Fruit fly (Drosophila melanogaster) whole organism, embryonic: ENCODE results near the gene CG14252.
A peak's percentile ranks its signal among the peaks of the same experiment; 100 is the strongest.

Experiments used
- Abd-B ChIP-seq: fragments of 200-800 bp; sonication (Bioruptor generic); optimal IDR thresholded peaks from 2 replicates; lab custom pipeline; 2018; ENCODE audit warnings: missing biosample characterization, mild to moderate bottlenecking, missing genetic modification characterization, moderate library complexity
- Adf1 ChIP-seq: fragments of 200-800 bp; sonication (Bioruptor generic); IDR thresholded peaks from 2 replicates; pipeline ENCODE4 v1.3.6; 2022; ENCODE audit warnings: missing biosample characterization, missing genetic modification characterization
- Antp ChIP-seq: fragments of 200-800 bp; sonication (Bioruptor generic); optimal IDR thresholded peaks from 3 replicates; lab custom pipeline; 2016; ENCODE audit warnings: missing biosample characterization, missing genetic modification characterization
- Asciz ChIP-seq: fragments of 200-800 bp; sonication (Bioruptor generic); optimal IDR thresholded peaks from 2 replicates; lab custom pipeline; 2017; ENCODE audit warnings: missing biosample characterization, mild to moderate bottlenecking, missing genetic modification characterization, missing genetic modification reagents
- B-H1 ChIP-seq: fragments of 200-800 bp; sonication (Bioruptor generic); IDR thresholded peaks from 3 replicates; pipeline ENCODE4 v1.3.6; 2022; ENCODE audit warnings: missing biosample characterization, missing genetic modification characterization
- CG10366 ChIP-seq: fragments of 200-800 bp; sonication (Bioruptor generic); IDR thresholded peaks from 2 replicates; pipeline ENCODE4 v1.3.6; 2022; ENCODE audit warnings: missing biosample characterization, missing genetic modification characterization
- CG12219 ChIP-seq: fragments of 200-800 bp; sonication (Bioruptor generic); optimal IDR thresholded peaks from 3 replicates; lab custom pipeline; 2018; ENCODE audit warnings: missing biosample characterization, mild to moderate bottlenecking, missing genetic modification characterization
- CG12744 ChIP-seq: fragments of 200-800 bp; sonication (Bioruptor generic); optimal IDR thresholded peaks from 2 replicates; lab custom pipeline; 2016; ENCODE audit warnings: missing biosample characterization, missing genetic modification characterization
- CG13894 ChIP-seq: fragments of 200-800 bp; sonication (Bioruptor generic); optimal IDR thresholded peaks from 3 replicates; lab custom pipeline; 2018; ENCODE audit warnings: missing biosample characterization, mild to moderate bottlenecking, missing genetic modification characterization, moderate library complexity
- CG14050 ChIP-seq: fragments of 200-800 bp; sonication (Bioruptor generic); IDR thresholded peaks from 3 replicates; pipeline ENCODE4 v1.3.6; 2022; ENCODE audit warnings: missing biosample characterization, missing genetic modification characterization
- CG15073 ChIP-seq: fragments of 200-800 bp; sonication (Bioruptor generic); optimal IDR thresholded peaks from 2 replicates; lab custom pipeline; 2016; ENCODE audit warnings: missing biosample characterization, missing genetic modification characterization
- CG16813 ChIP-seq: fragments of 200-800 bp; sonication (Bioruptor generic); IDR thresholded peaks from 3 replicates; pipeline ENCODE4 v1.3.6; 2022; ENCODE audit warnings: missing biosample characterization, missing genetic modification characterization; ENCODE audit not compliant: partially characterized antibody
- CG18476 ChIP-seq: fragments of 200-800 bp; sonication (Bioruptor generic); optimal IDR thresholded peaks from 2 replicates; lab custom pipeline; 2016; ENCODE audit warnings: missing biosample characterization, mild to moderate bottlenecking, missing genetic modification characterization
- CG30403 ChIP-seq: fragments of 200-800 bp; sonication (Bioruptor generic); optimal IDR thresholded peaks from 3 replicates; lab custom pipeline; 2016; ENCODE audit warnings: missing biosample characterization, missing genetic modification characterization
- CG42726 ChIP-seq: fragments of 200-800 bp; sonication (Bioruptor generic); IDR thresholded peaks from 2 replicates; pipeline ENCODE4 v1.3.6; 2022; ENCODE audit warnings: missing biosample characterization, missing genetic modification characterization; ENCODE audit not compliant: partially characterized antibody
- CG4360 ChIP-seq: fragments of 200-800 bp; sonication (Bioruptor generic); IDR thresholded peaks from 2 replicates; pipeline ENCODE4 v1.3.6; 2022; ENCODE audit warnings: missing biosample characterization, missing genetic modification characterization
- CG7372 ChIP-seq: fragments of 200-800 bp; sonication (Bioruptor generic); IDR thresholded peaks from 2 replicates; pipeline ENCODE4 v1.3.6; 2022; ENCODE audit warnings: missing biosample characterization, missing genetic modification characterization
- CG7745 ChIP-seq: fragments of 200-800 bp; sonication (Bioruptor generic); optimal IDR thresholded peaks from 2 replicates; lab custom pipeline; 2018; ENCODE audit warnings: missing biosample characterization, mild to moderate bottlenecking, missing genetic modification characterization, moderate library complexity
- CG8281 ChIP-seq: fragments of 200-800 bp; sonication (Bioruptor generic); optimal IDR thresholded peaks from 2 replicates; lab custom pipeline; 2018; ENCODE audit warnings: missing biosample characterization, mild to moderate bottlenecking, missing genetic modification characterization, moderate library complexity
- CG9609 ChIP-seq: fragments of 200-800 bp; sonication (Bioruptor generic); optimal IDR thresholded peaks from 3 replicates; lab custom pipeline; 2016; ENCODE audit warnings: missing biosample characterization, missing genetic modification characterization
- CG9876 ChIP-seq: fragments of 200-800 bp; sonication (Bioruptor generic); optimal IDR thresholded peaks from 2 replicates; lab custom pipeline; 2016; ENCODE audit warnings: missing biosample characterization, missing genetic modification characterization
- CHES-1-like ChIP-seq: fragments of 200-800 bp; sonication (Bioruptor generic); optimal IDR thresholded peaks from 2 replicates; lab custom pipeline; 2016; ENCODE audit warnings: missing biosample characterization, missing genetic modification characterization
- Dip3 ChIP-seq: fragments of 200-800 bp; sonication (Bioruptor generic); optimal IDR thresholded peaks from 3 replicates; lab custom pipeline; 2016; ENCODE audit warnings: missing biosample characterization, missing genetic modification characterization
- Dref ChIP-seq: fragments of 200-800 bp; sonication (Bioruptor generic); IDR thresholded peaks from 2 replicates; pipeline ENCODE4 v1.3.6; 2022; ENCODE audit warnings: missing biosample characterization, missing genetic modification characterization
- Hand ChIP-seq: fragments of 200-800 bp; sonication (Bioruptor generic); optimal IDR thresholded peaks from 2 replicates; lab custom pipeline; 2017; ENCODE audit warnings: mild to moderate bottlenecking, missing biosample characterization, missing genetic modification reagents, missing genetic modification characterization
- HmgD ChIP-seq: fragments of 200-800 bp; sonication (Bioruptor generic); optimal IDR thresholded peaks from 3 replicates; lab custom pipeline; 2016; ENCODE audit warnings: missing biosample characterization, missing genetic modification characterization
- Lpt ChIP-seq: fragments of >200 bp; optimal IDR thresholded peaks from 2 replicates; lab custom pipeline; 2018; ENCODE audit warnings: missing biosample characterization, missing genetic modification characterization
- MESR4 ChIP-seq: fragments of 200-800 bp; sonication (Bioruptor generic); optimal IDR thresholded peaks from 2 replicates; lab custom pipeline; 2018; ENCODE audit warnings: missing biosample characterization, mild to moderate bottlenecking, missing genetic modification characterization, moderate library complexity
- NK7.1 ChIP-seq: fragments of 200-800 bp; sonication (Bioruptor generic); optimal IDR thresholded peaks from 3 replicates; lab custom pipeline; 2016; ENCODE audit warnings: missing biosample characterization, missing genetic modification characterization
- Nf-YB ChIP-seq: fragments of 200-800 bp; sonication (Bioruptor generic); optimal IDR thresholded peaks from 3 replicates; lab custom pipeline; 2019; ENCODE audit warnings: missing biosample characterization, mild to moderate bottlenecking, missing genetic modification characterization, moderate library complexity
- Sox102F ChIP-seq: fragments of 200-800 bp; sonication (Bioruptor generic); optimal IDR thresholded peaks from 2 replicates; lab custom pipeline; 2018; ENCODE audit warnings: missing biosample characterization, mild to moderate bottlenecking, missing genetic modification characterization, moderate library complexity
- Stat92E ChIP-seq, 3 experiments: fragments of >200 bp in 2 of 3; fragments of 200-800 bp in 1 of 3; sonication (Bioruptor generic) in 1 of 3; optimal IDR thresholded peaks; 2 replicates each; lab custom pipeline; 2017 to 2019; ENCODE audit warnings: missing biosample characterization in 3 of 3, missing genetic modification characterization in 3 of 3, mild to moderate bottlenecking in 1 of 3, moderate library complexity in 1 of 3
- Trl ChIP-seq, 3 experiments: fragments of >200 bp in 2 of 3; fragments of 200-800 bp in 1 of 3; sonication (Bioruptor generic) in 1 of 3; optimal IDR thresholded peaks; 2 replicates in 1 of 3; 3 replicates in 2 of 3; lab custom pipeline; 2016 to 2017; ENCODE audit warnings: missing biosample characterization in 1 of 3, missing genetic modification characterization in 1 of 3
- Usf ChIP-seq: fragments of 200-800 bp; sonication (Bioruptor generic); optimal IDR thresholded peaks from 2 replicates; lab custom pipeline; 2017; ENCODE audit warnings: missing genotype, missing biosample characterization, missing genetic modification characterization
- az2 ChIP-seq: fragments of 200-800 bp; sonication (Bioruptor generic); optimal IDR thresholded peaks from 3 replicates; lab custom pipeline; 2016; ENCODE audit warnings: missing biosample characterization, missing genetic modification characterization
- bowl ChIP-seq: fragments of 200-800 bp; sonication (Bioruptor generic); IDR thresholded peaks from 2 replicates; pipeline ENCODE4 v1.3.6; 2022; ENCODE audit warnings: missing biosample characterization, missing genetic modification characterization
- corto ChIP-seq: fragments of 200-800 bp; sonication (Bioruptor generic); optimal IDR thresholded peaks from 2 replicates; lab custom pipeline; 2016; ENCODE audit warnings: missing biosample characterization, mild to moderate bottlenecking, missing genetic modification characterization, moderate library complexity
- crc ChIP-seq: fragments of 200-800 bp; sonication (Bioruptor generic); optimal IDR thresholded peaks from 2 replicates; lab custom pipeline; 2016; ENCODE audit warnings: missing biosample characterization, missing genetic modification characterization
- dmrt11E ChIP-seq: fragments of 200-800 bp; sonication (Bioruptor generic); optimal IDR thresholded peaks from 3 replicates; lab custom pipeline; 2018; ENCODE audit warnings: missing biosample characterization, mild to moderate bottlenecking, missing genetic modification characterization, moderate library complexity
- dmrt99B ChIP-seq: fragments of 200-800 bp; sonication (Bioruptor generic); optimal IDR thresholded peaks from 2 replicates; lab custom pipeline; 2018; ENCODE audit warnings: missing biosample characterization, mild to moderate bottlenecking, missing genetic modification characterization, moderate library complexity
- dysf ChIP-seq: fragments of 200-800 bp; sonication (Bioruptor generic); IDR thresholded peaks from 3 replicates; pipeline ENCODE4 v1.3.6; 2022; ENCODE audit warnings: missing biosample characterization, missing genetic modification characterization
- eve ChIP-seq, 2 experiments: fragments of >200 bp; optimal IDR thresholded peaks; 2 replicates each; lab custom pipeline; 2017; ENCODE audit warnings: missing biosample characterization in 2 of 2, missing genetic modification characterization in 2 of 2
- h ChIP-seq: fragments of >200 bp; optimal IDR thresholded peaks from 2 replicates; lab custom pipeline; 2017
- oc ChIP-seq: fragments of 200-800 bp; sonication (Bioruptor generic); optimal IDR thresholded peaks from 2 replicates; lab custom pipeline; 2018; ENCODE audit warnings: missing biosample characterization, mild to moderate bottlenecking, missing genetic modification characterization, moderate library complexity
- onecut ChIP-seq: fragments of 200-800 bp; sonication (Bioruptor generic); IDR thresholded peaks from 2 replicates; pipeline ENCODE4 v1.3.6; 2022; ENCODE audit warnings: missing biosample characterization, missing genetic modification characterization
- row ChIP-seq: fragments of 200-800 bp; sonication (Bioruptor generic); IDR thresholded peaks from 3 replicates; pipeline ENCODE4 v1.3.6; 2022; ENCODE audit warnings: missing biosample characterization, missing genetic modification characterization
- sc ChIP-seq, 3 experiments: fragments of >200 bp in 2 of 3; fragments of 200-800 bp in 1 of 3; sonication (Bioruptor generic) in 1 of 3; optimal IDR thresholded peaks; 2 replicates in 2 of 3; 3 replicates in 1 of 3; lab custom pipeline; 2017; ENCODE audit warnings: mild to moderate bottlenecking in 1 of 3, missing biosample characterization in 1 of 3, missing genetic modification characterization in 1 of 3, missing genetic modification reagents in 1 of 3
- scrt ChIP-seq: fragments of 200-800 bp; sonication (Bioruptor generic); optimal IDR thresholded peaks from 2 replicates; lab custom pipeline; 2018; ENCODE audit warnings: missing biosample characterization, mild to moderate bottlenecking, missing genetic modification characterization, moderate library complexity
- sens-2 ChIP-seq: fragments of 200-800 bp; sonication (Bioruptor generic); IDR thresholded peaks from 2 replicates; pipeline ENCODE4 v1.3.6; 2022; ENCODE audit warnings: missing biosample characterization, missing genetic modification characterization
- zfh1 ChIP-seq: fragments of 200-800 bp; sonication (Bioruptor generic); IDR thresholded peaks from 3 replicates; pipeline ENCODE4 v1.3.6; 2022; ENCODE audit warnings: missing biosample characterization, missing genetic modification characterization

Gene CG14252

DNA sequence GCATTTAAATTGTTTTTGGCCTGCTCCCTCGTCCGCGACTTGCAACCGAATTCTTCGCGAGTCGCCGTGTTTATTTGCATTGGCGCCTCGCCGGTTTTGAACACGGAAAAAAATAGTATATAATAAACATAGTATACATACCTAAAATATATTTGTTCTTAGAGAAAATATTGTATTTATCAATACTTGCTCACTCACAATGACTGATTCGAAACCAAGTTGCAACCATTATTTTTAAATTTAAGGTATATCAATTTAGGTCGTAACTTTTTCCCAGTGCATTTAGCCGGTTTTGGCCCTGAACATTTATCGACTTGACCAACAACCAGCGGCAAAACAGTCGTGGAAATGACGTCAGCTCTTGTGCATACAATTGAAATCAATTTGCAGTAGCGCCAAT lies 16.9 kb upstream of the CG14252 start (continued):
- TF ChIP-seq oc (peak; percentile 68), CG7745 (tag; lab: Kevin White, UChicago) (no peak), sens-2 (GFP tag; lab: Robert Waterston, UW) (no peak), CG14050 (peak; percentile 47; the same call in 1 of the 3 replicates), CG12744 (GFP tag; lab: Kevin White, UChicago) (no peak), zfh1 (GFP tag; lab: Robert Waterston, UW) (0 out of 3 replicates have a peak, but pooled peaks have one; percentile 29), onecut (GFP tag; lab: Robert Waterston, UW) (peak; percentile 14; the same call in 1 of the 2 replicates), CG18476 (no peak), Lpt (GFP tag; lab: Kevin White, UChicago) (no peak), Sox102F (GFP tag; lab: Kevin White, UChicago) (peak; percentile 86), az2 (GFP tag; lab: Kevin White, UChicago) (peak; percentile 59), bowl (no peak), Dip3 (no peak), corto (GFP tag; lab: Kevin White, UChicago) (peak; percentile 86), dmrt11E (tag; lab: Kevin White, UChicago) (peak; percentile 16), Antp (GFP tag; lab: Kevin White, UChicago) (no peak), MESR4 (GFP tag; lab: Kevin White, UChicago) (no peak), CG16813 (GFP tag; lab: Robert Waterston, UW) (no peak), CG9609 (GFP tag; lab: Kevin White, UChicago) (no peak), B-H1 (GFP tag; lab: Robert Waterston, UW) (peak; percentile 37; the same call in 1 of the 3 replicates), CG10366 (GFP tag; lab: Robert Waterston, UW) (peak; percentile 72), CHES-1-like (GFP tag; lab: Kevin White, UChicago) (no peak), scrt (GFP tag; lab: Kevin White, UChicago) (no peak), crc (GFP tag; lab: Kevin White, UChicago) (no peak), Abd-B (peak; percentile 51), CG4360 (no peak), Adf1 (no peak), eve (GFP tag; optimal IDR thresholded peaks at IDR 0.05; lab: Kevin White, UChicago) (peak in 1 of 2 experiments; percentile 78), CG15073 (GFP tag; lab: Kevin White, UChicago) (no peak), h (no peak), Stat92E (GFP tag; optimal IDR thresholded peaks at IDR 0.05; lab: Kevin White, UChicago) (no peak), CG8281 (tag; lab: Kevin White, UChicago) (peak; percentile 32), sc (optimal IDR thresholded peaks at IDR 0.05; lab: Kevin White, UChicago) (no peak), sc (GFP tag; optimal IDR thresholded peaks at IDR 0.05; lab: Kevin White, UChicago) (peak; percentile 27), Usf (GFP tag; lab: Kevin White, UChicago) (no peak), row (GFP tag; lab: Robert Waterston, UW) (peak; percentile 68), CG7372 (GFP tag; lab: Robert Waterston, UW) (no peak), Nf-YB (GFP tag; lab: Kevin White, UChicago) (peak; percentile 32), NK7.1 (no peak), Trl (optimal IDR thresholded peaks at IDR 0.05; lab: Kevin White, UChicago) (no peak), Trl (GFP tag; optimal IDR thresholded peaks at IDR 0.05; lab: Kevin White, UChicago) (no peak), CG12219 (GFP tag; lab: Kevin White, UChicago) (peak; percentile 64), CG9876 (GFP tag; lab: Kevin White, UChicago) (no peak), CG13894 (tag; lab: Kevin White, UChicago) (no peak), Asciz (GFP tag; lab: Kevin White, UChicago) (peak; percentile 55), Hand (GFP tag; lab: Kevin White, UChicago) (no peak), HmgD (GFP tag; lab: Kevin White, UChicago) (no peak), dmrt99B (tag; lab: Kevin White, UChicago) (peak; percentile 81), CG30403 (GFP tag; lab: Kevin White, UChicago) (peak; percentile 60), Dref (no peak), CG42726 (GFP tag; lab: Robert Waterston, UW) (no peak), dysf (GFP tag; lab: Robert Waterston, UW) (peak; percentile 29; the same call in 1 of the 3 replicates)
